1 fruit fly cellular context compared by ENCODE assay signal in genomic region chrX:14629411-14629810, dm6.
TF ChIP-seq lines count a peak whose summit lies in the region.

No protein-coding gene starts in this region.

TF ChIP-seq in whole organism, embryonic, 481 proteins besides CTCF, POLR2A, EP300 and RAD21 (continued from another document):
- TF ChIP-seq Dll (GFP tag; IDR thresholded peaks at IDR 0.05; lab: Robert Waterston, UW; ENCODE audit: partially characterized antibody) (no peak), CG10979 (tag; optimal IDR thresholded peaks at IDR 0.05; lab: Kevin White, UChicago) (peak; percentile 40), CG18262 (tag; optimal IDR thresholded peaks at IDR 0.05; lab: Kevin White, UChicago) (peak; percentile 51), BtbVII (GFP tag; optimal IDR thresholded peaks at IDR 0.05; lab: Kevin White, UChicago) (no peak), Ets97D (GFP tag; optimal IDR thresholded peaks at IDR 0.05; lab: Kevin White, UChicago) (no peak), Opbp (GFP tag; IDR thresholded peaks at IDR 0.05; lab: Robert Waterston, UW; ENCODE audit: partially characterized antibody) (no peak), CG8359 (GFP tag; optimal IDR thresholded peaks at IDR 0.05; lab: Kevin White, UChicago; ENCODE audit: borderline replicate concordance) (no peak), dimm (GFP tag; IDR thresholded peaks at IDR 0.05; lab: Robert Waterston, UW) (no peak), Asciz (GFP tag; optimal IDR thresholded peaks at IDR 0.05; lab: Kevin White, UChicago) (no peak), CG6683 (GFP tag; optimal IDR thresholded peaks at IDR 0.05; lab: Kevin White, UChicago) (no peak), HLH54F (GFP tag; optimal IDR thresholded peaks at IDR 0.05; lab: Kevin White, UChicago) (no peak), CG5953 (GFP tag; IDR thresholded peaks at IDR 0.05; lab: Robert Waterston, UW) (no peak), CG2712 (tag; optimal IDR thresholded peaks at IDR 0.05; lab: Kevin White, UChicago) (peak; percentile 40), HmgZ (tag; optimal IDR thresholded peaks at IDR 0.05; lab: Kevin White, UChicago) (no peak), PHDP (tag; optimal IDR thresholded peaks at IDR 0.05; lab: Kevin White, UChicago) (no peak), cwo (GFP tag; optimal IDR thresholded peaks at IDR 0.05; lab: Kevin White, UChicago) (no peak), CG16863 (GFP tag; optimal IDR thresholded peaks at IDR 0.05; lab: Kevin White, UChicago) (no peak), Tbp (GFP tag; optimal IDR thresholded peaks at IDR 0.05; lab: Kevin White, UChicago) (no peak), NfI (GFP tag; optimal IDR thresholded peaks at IDR 0.05; lab: Kevin White, UChicago) (no peak), CG3163 (GFP tag; optimal IDR thresholded peaks at IDR 0.05; lab: Kevin White, UChicago) (no peak), CG8478 (optimal IDR thresholded peaks at IDR 0.05; lab: Kevin White, UChicago) (no peak), cad (GFP tag; optimal IDR thresholded peaks at IDR 0.05; lab: Kevin White, UChicago) (no peak), HLH4C (GFP tag; IDR thresholded peaks at IDR 0.05; lab: Robert Waterston, UW; ENCODE audit: partially characterized antibody) (no peak), CoRest (tag; optimal IDR thresholded peaks at IDR 0.05; lab: Kevin White, UChicago) (no peak), stc (GFP tag; IDR thresholded peaks at IDR 0.05; lab: Robert Waterston, UW) (no peak), fu2 (GFP tag; optimal IDR thresholded peaks at IDR 0.05; lab: Kevin White, UChicago) (no peak), CG15696 (tag; optimal IDR thresholded peaks at IDR 0.05; lab: Kevin White, UChicago) (peak; percentile 56), jing (GFP tag; optimal IDR thresholded peaks at IDR 0.05; lab: Kevin White, UChicago) (no peak), CG17912 (GFP tag; optimal IDR thresholded peaks at IDR 0.05; lab: Kevin White, UChicago) (no peak), lab (GFP tag; optimal IDR thresholded peaks at IDR 0.05; lab: Kevin White, UChicago) (no peak), Hey (tag; optimal IDR thresholded peaks at IDR 0.05; lab: Kevin White, UChicago) (no peak), zf30C (GFP tag; optimal IDR thresholded peaks at IDR 0.05; lab: Kevin White, UChicago) (peak; percentile 45), Dip3 (GFP tag; optimal IDR thresholded peaks at IDR 0.05; lab: Kevin White, UChicago) (no peak), CG17829 (tag; optimal IDR thresholded peaks at IDR 0.05; lab: Kevin White, UChicago) (peak; percentile 39), nerfin-2 (GFP tag; IDR thresholded peaks at IDR 0.05; lab: Robert Waterston, UW; ENCODE audit: partially characterized antibody) (no peak), vfl (GFP tag; optimal IDR thresholded peaks at IDR 0.05; lab: Kevin White, UChicago) (no peak), Mad (GFP tag; optimal IDR thresholded peaks at IDR 0.05; lab: Kevin White, UChicago) (no peak), Lpt (GFP tag; optimal IDR thresholded peaks at IDR 0.05; lab: Kevin White, UChicago) (no peak), CG7271 (tag; optimal IDR thresholded peaks at IDR 0.05; lab: Kevin White, UChicago) (peak; percentile 86), CG7372 (GFP tag; IDR thresholded peaks at IDR 0.05; lab: Robert Waterston, UW) (no peak), Xrp1 (GFP tag; IDR thresholded peaks at IDR 0.05; lab: Robert Waterston, UW) (peak; percentile 30; the same call in 1 of the 2 replicates), CG8290 (GFP tag; optimal IDR thresholded peaks at IDR 0.05; lab: Kevin White, UChicago) (no peak), CG8290 (tag; optimal IDR thresholded peaks at IDR 0.05; lab: Kevin White, UChicago) (no peak), abd-A (tag; optimal IDR thresholded peaks at IDR 0.05; lab: Kevin White, UChicago) (no peak), D19B (GFP tag; optimal IDR thresholded peaks at IDR 0.05; lab: Kevin White, UChicago) (no peak), insv (GFP tag; optimal IDR thresholded peaks at IDR 0.05; lab: Kevin White, UChicago) (no peak), CG10267 (tag; optimal IDR thresholded peaks at IDR 0.05; lab: Kevin White, UChicago) (peak; percentile 10), CG4424 (GFP tag; optimal IDR thresholded peaks at IDR 0.05; lab: Kevin White, UChicago) (no peak), gem (tag; optimal IDR thresholded peaks at IDR 0.05; lab: Kevin White, UChicago) (peak; percentile 34), CG12236 (GFP tag; optimal IDR thresholded peaks at IDR 0.05; lab: Kevin White, UChicago) (no peak), CG14710 (tag; optimal IDR thresholded peaks at IDR 0.05; lab: Kevin White, UChicago) (peak; percentile 17), CG17328 (GFP tag; IDR thresholded peaks at IDR 0.05; lab: Robert Waterston, UW) (no peak), dm (GFP tag; optimal IDR thresholded peaks at IDR 0.05; lab: Kevin White, UChicago) (no peak), CG7928 (GFP tag; optimal IDR thresholded peaks at IDR 0.05; lab: Kevin White, UChicago) (no peak), CG17361 (GFP tag; IDR thresholded peaks at IDR 0.05; lab: Robert Waterston, UW) (0 out of 3 replicates have a peak, but pooled peaks have one; percentile 17), CG2199 (GFP tag; IDR thresholded peaks at IDR 0.05; lab: Robert Waterston, UW) (no peak), CG9876 (GFP tag; optimal IDR thresholded peaks at IDR 0.05; lab: Kevin White, UChicago) (no peak), peb (GFP tag; IDR thresholded peaks at IDR 0.05; lab: Robert Waterston, UW) (no peak), MTF-1 (GFP tag; optimal IDR thresholded peaks at IDR 0.05; lab: Kevin White, UChicago; ENCODE audit: borderline replicate concordance) (no peak), lola (GFP tag; optimal IDR thresholded peaks at IDR 0.05; lab: Kevin White, UChicago) (peak in 1 of 3 experiments; percentile 47), sna (GFP tag; IDR thresholded peaks at IDR 0.05; lab: Robert Waterston, UW; ENCODE audit: partially characterized antibody) (no peak), Sry-β (GFP tag; optimal IDR thresholded peaks at IDR 0.05; lab: Kevin White, UChicago) (no peak), prd (optimal IDR thresholded peaks at IDR 0.05; lab: Kevin White, UChicago) (no peak), prd (GFP tag; IDR thresholded peaks at IDR 0.05; lab: Robert Waterston, UW) (peak; percentile 57; the same call in 2 of the 3 replicates), Bgb (GFP tag; IDR thresholded peaks at IDR 0.05; lab: Robert Waterston, UW; ENCODE audit: partially characterized antibody) (no peak), CG13287 (GFP tag; IDR thresholded peaks at IDR 0.05; lab: Robert Waterston, UW; ENCODE audit: partially characterized antibody) (no peak), odd (GFP tag; optimal IDR thresholded peaks at IDR 0.05; lab: Kevin White, UChicago) (no peak), grau (tag; optimal IDR thresholded peaks at IDR 0.05; lab: Kevin White, UChicago) (no peak), CG16815 (GFP tag; optimal IDR thresholded peaks at IDR 0.05; lab: Kevin White, UChicago) (no peak), ERR (GFP tag; optimal IDR thresholded peaks at IDR 0.05; lab: Kevin White, UChicago) (no peak), CG30403 (GFP tag; optimal IDR thresholded peaks at IDR 0.05; lab: Kevin White, UChicago) (no peak), gsb (GFP tag; IDR thresholded peaks at IDR 0.05; lab: Robert Waterston, UW) (no peak), CG15011 (GFP tag; optimal IDR thresholded peaks at IDR 0.05; lab: Kevin White, UChicago) (no peak), lbe (GFP tag; optimal IDR thresholded peaks at IDR 0.05; lab: Kevin White, UChicago) (no peak), org-1 (GFP tag; optimal IDR thresholded peaks at IDR 0.05; lab: Kevin White, UChicago) (no peak), cato (GFP tag; optimal IDR thresholded peaks at IDR 0.05; lab: Kevin White, UChicago; ENCODE audit: borderline replicate concordance) (no peak), B-H2 (GFP tag; optimal IDR thresholded peaks at IDR 0.05; lab: Kevin White, UChicago) (no peak), dmrt11E (tag; optimal IDR thresholded peaks at IDR 0.05; lab: Kevin White, UChicago) (peak; percentile 48), CG8944 (GFP tag; optimal IDR thresholded peaks at IDR 0.05; lab: Kevin White, UChicago) (no peak), twi (tag; optimal IDR thresholded peaks at IDR 0.05; lab: Kevin White, UChicago) (no peak), CG6791 (GFP tag; IDR thresholded peaks at IDR 0.05; lab: Robert Waterston, UW; ENCODE audit: partially characterized antibody) (no peak), CG4360 (GFP tag; IDR thresholded peaks at IDR 0.05; lab: Robert Waterston, UW) (no peak), CG2129 (GFP tag; IDR thresholded peaks at IDR 0.05; lab: Robert Waterston, UW; ENCODE audit: partially characterized antibody) (no peak), NC2β (GFP tag; optimal IDR thresholded peaks at IDR 0.05; lab: Kevin White, UChicago) (no peak), CG9215 (GFP tag; IDR thresholded peaks at IDR 0.05; lab: Robert Waterston, UW) (no peak), CG11504 (tag; optimal IDR thresholded peaks at IDR 0.05; lab: Kevin White, UChicago) (no peak)
